Worm (Caenorhabditis elegans) whole organism, early embryonic: ENCODE measurements around the gene C03B1.6.

Experiments
- B0310.2 ChIP-seq: sonication (generic microtip); optimal IDR thresholded peaks from 2 replicates; lab custom pipeline; 2016; ENCODE audit warnings: mild to moderate bottlenecking, missing genetic modification characterization, missing compliant biosample characterization
- F13C5.2 ChIP-seq: sonication (generic microtip); optimal IDR thresholded peaks from 2 replicates; lab custom pipeline; 2017; ENCODE audit warnings: mild to moderate bottlenecking, missing genetic modification characterization, inconsistent platforms, missing compliant biosample characterization
- aly-1 ChIP-seq: sonication (generic microtip); optimal IDR thresholded peaks from 2 replicates; lab custom pipeline; 2016; ENCODE audit warnings: missing genetic modification characterization, missing compliant biosample characterization
- ama-1 ChIP-seq: fragments of 150-350 bp; optimal IDR thresholded peaks from 2 replicates; lab custom pipeline; 2014
- ceh-13 ChIP-seq: fragments of 200-800 bp; sonication (Bioruptor generic); optimal IDR thresholded peaks from 2 replicates; lab custom pipeline; 2018; ENCODE audit warnings: mild to moderate bottlenecking, missing genetic modification characterization, missing compliant biosample characterization
- ceh-36 ChIP-seq: sonication (generic microtip); optimal IDR thresholded peaks from 2 replicates; lab custom pipeline; 2016; ENCODE audit warnings: missing genetic modification characterization, inconsistent platforms, missing compliant biosample characterization
- ets-7 ChIP-seq: sonication (generic microtip); optimal IDR thresholded peaks from 2 replicates; lab custom pipeline; 2016; ENCODE audit warnings: missing genotype, missing genetic modification characterization, missing compliant biosample characterization
- flt-1 ChIP-seq: fragments of 200-800 bp; sonication (Bioruptor generic); IDR thresholded peaks from 2 replicates; pipeline ENCODE4 v1.3.6; 2022; ENCODE audit warnings: missing genetic modification characterization, missing compliant biosample characterization
- hmbx-1 ChIP-seq: sonication (generic microtip); optimal IDR thresholded peaks from 2 replicates; lab custom pipeline; 2016; ENCODE audit warnings: mild to moderate bottlenecking, missing genetic modification characterization, missing compliant biosample characterization
- hmg-4 ChIP-seq: fragments of 200-800 bp; sonication (Bioruptor generic); optimal IDR thresholded peaks from 2 replicates; lab custom pipeline; 2018; ENCODE audit warnings: mild to moderate bottlenecking, missing genetic modification characterization, missing compliant biosample characterization
- hnd-1 ChIP-seq: sonication (generic microtip); optimal IDR thresholded peaks from 2 replicates; lab custom pipeline; 2016; ENCODE audit warnings: missing genetic modification characterization, missing compliant biosample characterization
- pes-1 ChIP-seq: fragments of 200-800 bp; sonication (Bioruptor generic); IDR thresholded peaks from 2 replicates; pipeline ENCODE4 v1.3.6; 2022; ENCODE audit warnings: missing genetic modification reagents, missing genetic modification characterization, missing compliant biosample characterization
- scrt-1 ChIP-seq: fragments of 200-800 bp; sonication (Bioruptor generic); IDR thresholded peaks from 2 replicates; pipeline ENCODE4 v1.3.6; 2022; ENCODE audit warnings: missing genetic modification characterization, missing compliant biosample characterization
- sea-1 ChIP-seq: fragments of 200-800 bp; sonication (Bioruptor generic); conservative IDR thresholded peaks from 2 replicates; pipeline ENCODE4 v1.3.6; 2022; ENCODE audit warnings: missing genetic modification characterization, missing compliant biosample characterization
- tbx-11 ChIP-seq: fragments of 200-800 bp; sonication (Bioruptor generic); IDR thresholded peaks from 2 replicates; pipeline ENCODE4 v1.3.6; 2022; ENCODE audit warnings: missing genetic modification characterization, missing compliant biosample characterization
- tbx-37 ChIP-seq: fragments of 200-800 bp; sonication (Bioruptor generic); conservative IDR thresholded peaks from 2 replicates; pipeline ENCODE4 v1.3.6; 2022; ENCODE audit warnings: missing genetic modification reagents, missing genetic modification characterization, missing compliant biosample characterization
- tra-4 ChIP-seq: sonication (generic microtip); optimal IDR thresholded peaks from 2 replicates; lab custom pipeline; 2017; ENCODE audit warnings: missing genetic modification characterization, missing compliant biosample characterization

C03B1.6 gene

DNA sequence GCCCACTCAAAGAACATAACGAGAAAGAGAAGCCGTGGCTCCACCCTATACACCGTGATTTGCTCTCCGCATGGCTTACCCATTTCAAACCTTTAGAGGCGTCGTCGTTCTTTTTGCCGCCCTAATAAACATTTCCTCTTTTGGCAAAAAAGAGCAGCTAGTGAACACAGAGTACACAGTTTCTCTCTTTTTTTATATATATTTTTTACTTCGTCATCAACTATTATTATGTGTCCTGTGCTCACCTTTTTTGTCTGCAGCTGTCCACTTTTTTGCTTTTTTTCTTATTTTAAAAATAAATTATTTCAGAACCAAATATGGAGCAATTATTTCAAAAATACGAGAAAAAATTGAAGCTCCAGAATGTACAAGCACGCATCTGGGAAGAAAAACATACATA is 19.6 kb downstream of the C03B1.6 start, which contains the start of gene C03B1.2:
C03B1.2 (plus strand) TSS at position 301 of the 400 bp plus-strand sequence.
- TF ChIP-seq B0310.2 (tag; lab: Kevin White, UChicago): no peak
- TF ChIP-seq pes-1: no peak
- TF ChIP-seq flt-1 (GFP tag; lab: Robert Waterston, UW): no peak
- no peak for TF ChIP-seq aly-1
- TF ChIP-seq tbx-37 (GFP tag; lab: Robert Waterston, UW): no peak
- no peak for TF ChIP-seq F13C5.2
- no peak for TF ChIP-seq hmg-4 (GFP tag; lab: Kevin White, UChicago)

DNA sequence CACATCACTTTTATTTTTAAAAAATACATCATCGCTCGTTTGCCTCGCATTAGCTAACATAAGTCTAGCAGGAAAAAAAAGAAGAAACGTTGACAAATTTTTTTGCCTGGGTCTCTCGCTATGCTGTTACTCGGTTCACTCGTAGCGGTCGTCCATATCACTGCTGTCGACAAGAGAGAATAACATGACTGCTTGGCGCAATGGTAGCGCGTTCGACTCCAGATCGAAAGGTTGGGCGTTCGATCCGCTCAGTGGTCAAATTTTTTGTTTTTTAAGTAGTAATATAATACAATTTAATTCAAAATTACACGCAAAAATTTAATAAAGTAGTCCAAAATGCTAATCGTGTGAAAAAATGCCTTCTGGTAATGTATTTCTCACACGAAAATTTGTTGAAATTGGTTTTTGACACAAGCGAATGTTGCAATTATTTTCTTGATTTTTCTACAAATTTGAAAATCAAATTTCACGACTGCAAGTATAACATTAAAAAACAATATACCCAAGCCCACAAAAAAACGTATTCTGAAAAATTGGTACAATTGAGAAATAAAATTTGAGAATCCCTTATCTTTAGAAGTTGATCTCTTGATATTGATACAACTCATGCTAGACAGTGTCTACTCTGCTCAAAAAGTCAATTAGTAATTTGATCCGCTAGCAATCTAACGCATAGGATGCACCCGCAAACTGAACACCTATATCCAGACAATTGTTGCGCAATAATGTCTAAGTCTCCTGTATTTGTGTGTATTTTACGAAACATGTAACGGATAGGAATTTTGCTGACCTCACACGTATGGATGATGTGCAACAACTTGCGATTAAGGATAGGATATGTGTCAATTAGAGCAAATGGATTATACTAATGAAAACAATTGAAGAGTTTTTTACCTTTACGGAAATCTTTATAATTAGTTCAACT is 21.3 kb downstream of the C03B1.6 start:
- TF ChIP-seq tbx-11 (GFP tag; lab: Robert Waterston, UW): peak; percentile 88
- no peak for TF ChIP-seq ets-7 (tag; lab: Kevin White, UChicago)
- TF ChIP-seq sea-1 (GFP tag; lab: Robert Waterston, UW): peak; percentile 79
- peak; percentile 88 for TF ChIP-seq scrt-1 (GFP tag; lab: Robert Waterston, UW)
- TF ChIP-seq ceh-13 (GFP tag; lab: Kevin White, UChicago): peak; percentile 73
- peak; percentile 58 for TF ChIP-seq B0310.2 (tag; lab: Kevin White, UChicago)
- TF ChIP-seq ceh-36: peak; percentile 81
- TF ChIP-seq hmg-4 (GFP tag; lab: Kevin White, UChicago): peak; percentile 85
- TF ChIP-seq hnd-1 (tag; lab: Kevin White, UChicago): peak; percentile 66
- peak; percentile 92 for TF ChIP-seq pes-1
- TF ChIP-seq ama-1 (lab: Kevin White, UChicago): no peak
- peak; percentile 28 for TF ChIP-seq tra-4 (tag; lab: Kevin White, UChicago)
- TF ChIP-seq F13C5.2: peak; percentile 62
- peak; percentile 82 for TF ChIP-seq flt-1 (GFP tag; lab: Robert Waterston, UW)
- peak; percentile 90 for TF ChIP-seq tbx-37 (GFP tag; lab: Robert Waterston, UW)
- peak; percentile 33 for TF ChIP-seq aly-1
- peak; percentile 64 for TF ChIP-seq hmbx-1 (tag; lab: Kevin White, UChicago)

DNA sequence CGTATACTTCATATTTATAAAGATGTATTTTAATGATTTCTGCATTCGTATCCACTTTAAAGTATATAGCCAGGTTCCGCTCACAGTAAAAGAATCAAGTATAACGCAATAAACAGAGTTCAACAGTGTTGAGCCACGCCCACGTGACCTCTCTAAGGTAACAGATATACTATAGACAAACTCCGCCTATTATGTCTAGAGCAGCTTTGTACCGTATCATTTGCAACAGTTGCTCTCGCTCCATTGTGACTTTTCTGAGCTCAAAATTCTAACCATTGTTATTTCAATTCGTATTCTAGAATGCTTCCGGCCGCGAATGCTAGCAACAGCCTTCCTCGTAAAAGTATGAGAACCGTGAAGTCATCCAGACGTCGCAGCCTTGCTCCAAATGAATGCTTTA is 23.2 kb downstream of the C03B1.6 start, which contains the start of gene C03B1.17:
C03B1.17 (plus strand) TSS at position 301 of the 400 bp plus-strand sequence.
- TF ChIP-seq tbx-11 (GFP tag; lab: Robert Waterston, UW) (no peak), ceh-13 (GFP tag; lab: Kevin White, UChicago) (no peak), ets-7 (tag; lab: Kevin White, UChicago) (no peak), sea-1 (GFP tag; lab: Robert Waterston, UW) (no peak), ama-1 (lab: Kevin White, UChicago) (no peak), F13C5.2 (no peak), tbx-37 (GFP tag; lab: Robert Waterston, UW) (no peak), hmbx-1 (tag; lab: Kevin White, UChicago) (no peak), flt-1 (GFP tag; lab: Robert Waterston, UW) (no peak), ceh-36 (no peak)

DNA sequence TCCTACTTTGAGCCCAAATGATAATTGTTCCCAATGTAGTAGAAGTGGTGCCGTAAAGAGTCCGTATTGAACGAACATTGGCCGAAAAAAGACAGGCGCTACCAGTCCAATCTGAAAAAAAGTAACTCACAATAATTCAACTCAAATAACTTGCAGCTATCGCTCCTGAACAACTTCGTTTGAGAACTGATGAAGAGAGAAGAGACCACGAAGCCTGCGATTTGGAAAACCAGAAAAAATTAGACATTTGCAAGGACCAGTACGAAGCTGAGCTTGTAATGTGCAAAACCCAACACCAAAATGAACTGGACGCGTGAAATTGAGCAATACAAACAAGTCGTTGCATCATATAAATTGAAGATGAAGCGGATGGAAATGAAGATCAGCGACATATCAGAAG is 24.3 kb downstream of the C03B1.6 start, which contains the start of gene C03B1.1:
C03B1.1 (plus strand) TSS at position 301 of the 400 bp plus-strand sequence.
- no peak for TF ChIP-seq F13C5.2
- TF ChIP-seq hnd-1 (tag; lab: Kevin White, UChicago): no peak
- TF ChIP-seq hmbx-1 (tag; lab: Kevin White, UChicago): no peak
- TF ChIP-seq pes-1: no peak
- TF ChIP-seq scrt-1 (GFP tag; lab: Robert Waterston, UW): no peak

DNA sequence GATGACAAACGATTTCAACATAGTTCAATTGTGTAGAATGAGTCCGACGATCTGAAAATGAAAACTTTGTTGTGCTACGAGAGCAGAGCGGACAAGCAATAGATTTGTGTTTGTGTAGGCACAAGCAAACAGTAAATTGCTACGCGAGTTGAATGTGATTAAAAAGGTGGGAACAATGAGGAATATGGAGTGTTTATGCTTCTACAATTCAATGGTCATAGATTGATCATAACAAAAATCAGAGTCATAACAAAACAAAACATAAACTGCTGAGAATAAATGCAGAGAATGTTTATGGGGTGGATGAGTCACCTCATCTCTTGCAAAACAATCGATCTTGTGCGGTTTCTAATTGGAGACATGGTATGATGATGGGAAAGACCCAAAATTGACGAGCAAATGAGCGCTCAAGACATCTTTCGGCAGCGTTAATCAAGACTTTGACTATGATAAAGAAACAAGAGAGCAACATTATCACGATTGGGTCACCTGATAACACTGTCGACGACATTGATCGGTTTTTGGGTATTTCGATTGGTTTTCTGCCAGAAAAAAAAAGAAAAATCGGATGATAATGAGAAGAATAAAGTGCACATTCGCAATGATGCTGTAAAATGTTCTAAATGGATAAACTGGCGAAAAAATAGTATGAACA is 27.6 kb downstream of the C03B1.6 start, which contains the start of gene lmp-1:
lmp-1 (minus strand) TSS at position 51 of the 655 bp plus-strand sequence.
- TF ChIP-seq ceh-13 (GFP tag; lab: Kevin White, UChicago): no peak
- no peak for TF ChIP-seq tbx-37 (GFP tag; lab: Robert Waterston, UW)
- no peak for TF ChIP-seq tbx-11 (GFP tag; lab: Robert Waterston, UW)
- TF ChIP-seq tra-4 (tag; lab: Kevin White, UChicago): no peak
- no peak for TF ChIP-seq ets-7 (tag; lab: Kevin White, UChicago)
- no peak for TF ChIP-seq ama-1 (lab: Kevin White, UChicago)
- no peak for TF ChIP-seq B0310.2 (tag; lab: Kevin White, UChicago)

DNA sequence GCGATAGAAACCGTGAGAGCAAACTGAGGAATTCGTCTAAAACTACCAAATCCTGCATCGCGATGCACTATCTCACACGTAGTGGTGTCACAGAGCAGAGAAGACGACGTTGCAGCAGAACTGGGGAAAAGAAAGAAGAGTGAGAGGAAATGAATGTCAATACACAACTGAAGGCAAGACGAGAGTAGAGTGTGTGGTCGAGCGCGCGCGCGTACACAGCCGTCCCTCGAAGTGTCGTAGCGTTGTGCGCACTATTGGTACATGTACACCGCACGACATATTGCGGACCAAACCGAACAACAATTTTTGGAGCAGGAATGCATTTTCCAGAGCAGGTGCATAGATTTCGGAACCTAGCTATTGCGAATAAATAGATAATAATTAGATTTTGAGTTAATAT is 28.2 kb downstream of the C03B1.6 start:
- TF ChIP-seq ama-1 (lab: Kevin White, UChicago): no peak
- no peak for TF ChIP-seq flt-1 (GFP tag; lab: Robert Waterston, UW)
- TF ChIP-seq ceh-13 (GFP tag; lab: Kevin White, UChicago): no peak
- no peak for TF ChIP-seq ets-7 (tag; lab: Kevin White, UChicago)
- no peak; the same call in 1 of the 2 replicates for TF ChIP-seq pes-1
- TF ChIP-seq hmg-4 (GFP tag; lab: Kevin White, UChicago): peak; percentile 72
- TF ChIP-seq tbx-11 (GFP tag; lab: Robert Waterston, UW): no peak
- no peak for TF ChIP-seq B0310.2 (tag; lab: Kevin White, UChicago)
- peak; percentile 62 for TF ChIP-seq aly-1
- no peak for TF ChIP-seq scrt-1 (GFP tag; lab: Robert Waterston, UW)
- TF ChIP-seq ceh-36: no peak
- no peak for TF ChIP-seq hnd-1 (tag; lab: Kevin White, UChicago)
- TF ChIP-seq hmbx-1 (tag; lab: Kevin White, UChicago): no peak
- no peak for TF ChIP-seq tra-4 (tag; lab: Kevin White, UChicago)
- TF ChIP-seq tbx-37 (GFP tag; lab: Robert Waterston, UW): no peak
- TF ChIP-seq F13C5.2: peak; percentile 56
- TF ChIP-seq sea-1 (GFP tag; lab: Robert Waterston, UW): peak; percentile 72; the same call in 1 of the 2 replicates
